Fruit fly (Drosophila melanogaster) whole organism, pupa: ENCODE measurements around the gene Med.

Experiments used
- CG12605 ChIP-seq: fragments of 200-800 bp; sonication (Bioruptor generic); IDR thresholded peaks from 2 replicates; pipeline ENCODE4 v1.3.6; 2022; ENCODE audit warnings: missing biosample characterization, missing genetic modification characterization
- CG13204 ChIP-seq: fragments of 200-800 bp; sonication (Bioruptor generic); optimal IDR thresholded peaks from 2 replicates; lab custom pipeline; 2018; ENCODE audit warnings: missing biosample characterization, mild to moderate bottlenecking, missing genetic modification characterization, moderate library complexity
- CG14655 ChIP-seq: fragments of 200-800 bp; sonication (Bioruptor generic); optimal IDR thresholded peaks from 3 replicates; lab custom pipeline; 2017; ENCODE audit warnings: mild to moderate bottlenecking, missing biosample characterization, missing genetic modification reagents, missing genetic modification characterization
- CG32121 ChIP-seq: fragments of 200-800 bp; sonication (Bioruptor generic); IDR thresholded peaks from 2 replicates; pipeline ENCODE4 v1.3.6; 2022; ENCODE audit warnings: missing biosample characterization, missing genetic modification characterization
- CG34367 ChIP-seq: fragments of 200-800 bp; sonication (Bioruptor generic); optimal IDR thresholded peaks from 2 replicates; lab custom pipeline; 2018; ENCODE audit warnings: missing biosample characterization, mild to moderate bottlenecking, missing genetic modification characterization
- CG8301 ChIP-seq: fragments of 200-800 bp; sonication (Bioruptor generic); optimal IDR thresholded peaks from 2 replicates; lab custom pipeline; 2018; ENCODE audit warnings: missing biosample characterization, mild to moderate bottlenecking, missing genetic modification characterization
- D1 ChIP-seq: fragments of 200-800 bp; sonication (Bioruptor generic); optimal IDR thresholded peaks from 2 replicates; lab custom pipeline; 2018; ENCODE audit warnings: missing biosample characterization, mild to moderate bottlenecking, missing genetic modification characterization, moderate library complexity
- fd96Ca ChIP-seq: fragments of 200-800 bp; sonication (Bioruptor generic); IDR thresholded peaks from 3 replicates; pipeline ENCODE4 v1.3.6; 2022; ENCODE audit warnings: missing biosample characterization, missing genetic modification characterization

- TF ChIP-seq CG8301 (tag; lab: Kevin White, UChicago) (no peak), CG13204 (GFP tag; lab: Kevin White, UChicago) (no peak), CG32121 (GFP tag; lab: Robert Waterston, UW) (no peak), D1 (tag; lab: Kevin White, UChicago) (no peak), CG12605 (GFP tag; lab: Robert Waterston, UW) (no peak), CG34367 (tag; lab: Kevin White, UChicago) (no peak), fd96Ca (GFP tag; lab: Robert Waterston, UW) (no peak), CG14655 (GFP tag; lab: Kevin White, UChicago) (no peak)
Measured at dm6 chr3R:31603655-31604054, 7.2 kb upstream of the Med start.
